Worm (Caenorhabditis elegans): Measurements from ENCODE around the gene M03A1.3.

ce11 chrII:4571868-4572267 lies 14.3 kb downstream of the M03A1.3 start, which contains the start of gene vab-1:
- TF ChIP-seq elt-1 (tag; optimal IDR thresholded peaks at IDR 0.05), result no peak
- no peak for TF ChIP-seq mml-1 (tag; optimal IDR thresholded peaks at IDR 0.05)
- no peak for TF ChIP-seq zag-1 (tag; optimal IDR thresholded peaks at IDR 0.05)
